Fruit fly (Drosophila melanogaster) whole organism: ENCODE measurements around the gene CG7810.

ENCODE experiments used
- CG8478 ChIP-seq: fragments of >200 bp; optimal IDR thresholded peaks from 2 replicates; lab custom pipeline; 2018; ENCODE audit warnings: inconsistent platforms
- psq ChIP-seq: fragments of >200 bp; optimal IDR thresholded peaks from 2 replicates; lab custom pipeline; 2017
- usp ChIP-seq: fragments of >200 bp; optimal IDR thresholded peaks from 2 replicates; lab custom pipeline; 2017; ENCODE audit warnings: missing biosample characterization, missing genetic modification characterization, mixed read lengths

- TF ChIP-seq psq (lab: Kevin White, UChicago) (no peak), CG8478 (no peak), usp (GFP tag; lab: Kevin White, UChicago) (no peak)
These were observed 5.6 kb downstream of the CG7810 start, which contains the start of gene CG7840 for dm6 chr2L:8305409-8305808.
